Fruit fly (Drosophila melanogaster) whole organism, wandering third instar larva: Measurements from ENCODE around the gene Srp19.

ENCODE experiments used
- Abd-B ChIP-seq: fragments of >200 bp; optimal IDR thresholded peaks from 2 replicates; lab custom pipeline; 2017; ENCODE audit warnings: missing biosample characterization, missing genetic modification characterization
- CG9705 ChIP-seq: fragments of 200-800 bp; sonication (Bioruptor generic); optimal IDR thresholded peaks from 2 replicates; lab custom pipeline; 2018; ENCODE audit warnings: missing biosample characterization, mild to moderate bottlenecking, missing genetic modification characterization
- CrebA ChIP-seq: fragments of 200-800 bp; sonication (Bioruptor generic); optimal IDR thresholded peaks from 2 replicates; lab custom pipeline; 2016; ENCODE audit warnings: missing biosample characterization, mild to moderate bottlenecking, missing genetic modification characterization, borderline replicate concordance
- Dif ChIP-seq: fragments of 200-275, 200-300 bp; sonication (Bioruptor generic); optimal IDR thresholded peaks from 2 replicates; lab custom pipeline; 2018; ENCODE audit warnings: missing biosample characterization, missing genetic modification characterization; ENCODE audit not compliant: partially characterized antibody
- HLH106 ChIP-seq: fragments of 200-800 bp; optimal IDR thresholded peaks from 3 replicates; lab custom pipeline; 2019; ENCODE audit warnings: missing biosample characterization, mild to moderate bottlenecking, missing genetic modification characterization, moderate library complexity
- Hnf4 ChIP-seq: fragments of 200-800 bp; sonication (Bioruptor generic); optimal IDR thresholded peaks from 2 replicates; lab custom pipeline; 2016; ENCODE audit warnings: missing biosample characterization, mild to moderate bottlenecking, missing genetic modification characterization
- Hr78 ChIP-seq: fragments of >200 bp; optimal IDR thresholded peaks from 2 replicates; lab custom pipeline; 2017; ENCODE audit warnings: missing biosample characterization, missing genetic modification characterization
- Hr83 ChIP-seq: fragments of 200-300 bp; sonication (Bioruptor generic); optimal IDR thresholded peaks from 2 replicates; lab custom pipeline; 2016; ENCODE audit warnings: missing biosample characterization, mild to moderate bottlenecking, missing genetic modification characterization, moderate library complexity; ENCODE audit not compliant: poor library complexity, severe bottlenecking
- Jra ChIP-seq: sonication (Bioruptor generic); optimal IDR thresholded peaks from 2 replicates; lab custom pipeline; 2016; ENCODE audit warnings: missing biosample characterization, missing genetic modification characterization
- Mio ChIP-seq: sonication (Bioruptor generic); optimal IDR thresholded peaks from 2 replicates; lab custom pipeline; 2016; ENCODE audit warnings: missing biosample characterization, missing genetic modification characterization
- Myc ChIP-seq: fragments of >200 bp; optimal IDR thresholded peaks from 2 replicates; lab custom pipeline; 2017
- N ChIP-seq: fragments of >200 bp; optimal IDR thresholded peaks from 2 replicates; lab custom pipeline; 2018; ENCODE audit warnings: missing biosample characterization, missing external identifiers, missing genetic modification characterization
- OdsH ChIP-seq: fragments of 200-800 bp; sonication (Bioruptor generic); optimal IDR thresholded peaks from 2 replicates; lab custom pipeline; 2016; ENCODE audit warnings: missing biosample characterization, mild to moderate bottlenecking, missing genetic modification characterization
- Rel ChIP-seq, 2 experiments: fragments of 200-800 bp; sonication (Bioruptor generic) in 1 of 2; optimal IDR thresholded peaks; 2 replicates in 1 of 2; 3 replicates in 1 of 2; lab custom pipeline; 2016 to 2019; ENCODE audit warnings: mild to moderate bottlenecking in 2 of 2, missing biosample characterization in 2 of 2, missing genetic modification characterization in 2 of 2, moderate library complexity in 1 of 2
- Sp1 ChIP-seq: fragments of 200-800 bp; sonication (Bioruptor generic); optimal IDR thresholded peaks from 3 replicates; lab custom pipeline; 2019; ENCODE audit warnings: missing biosample characterization, mild to moderate bottlenecking, missing genetic modification characterization, moderate library complexity
- Vsx2 ChIP-seq: fragments of 200-300, 225-300 bp; sonication (Bioruptor generic); optimal IDR thresholded peaks from 2 replicates; lab custom pipeline; 2018; ENCODE audit warnings: missing biosample characterization, missing genetic modification characterization; ENCODE audit not compliant: partially characterized antibody
- br ChIP-seq: fragments of 200-800 bp; sonication (Bioruptor generic); optimal IDR thresholded peaks from 2 replicates; lab custom pipeline; 2016; ENCODE audit warnings: missing biosample characterization, missing genetic modification characterization
- dmrt93B ChIP-seq: fragments of 200-800 bp; sonication (Bioruptor generic); optimal IDR thresholded peaks from 2 replicates; lab custom pipeline; 2018; ENCODE audit warnings: missing biosample characterization, mild to moderate bottlenecking, missing genetic modification characterization
- foxo ChIP-seq, 2 experiments: fragments of 200-800 bp; sonication (Bioruptor generic); optimal IDR thresholded peaks; 2 replicates in 1 of 2; 3 replicates in 1 of 2; lab custom pipeline; 2016 to 2017; ENCODE audit warnings: missing biosample characterization in 2 of 2, missing genetic modification characterization in 2 of 2
- fru ChIP-seq: fragments of 200-800 bp; sonication (Bioruptor generic); optimal IDR thresholded peaks from 3 replicates; lab custom pipeline; 2016; ENCODE audit warnings: missing biosample characterization, mild to moderate bottlenecking, missing genetic modification characterization
- h ChIP-seq: fragments of 200-800 bp; sonication (Bioruptor generic); optimal IDR thresholded peaks from 3 replicates; lab custom pipeline; 2016; ENCODE audit warnings: missing biosample characterization, mild to moderate bottlenecking, missing genetic modification characterization
- psq ChIP-seq: fragments of 200-800 bp; sonication (Bioruptor generic); optimal IDR thresholded peaks from 3 replicates; lab custom pipeline; 2017; ENCODE audit warnings: missing biosample characterization, mild to moderate bottlenecking, missing genetic modification characterization, moderate library complexity
- rgr ChIP-seq: fragments of 200-800 bp; sonication (Bioruptor generic); optimal IDR thresholded peaks from 3 replicates; lab custom pipeline; 2016; ENCODE audit warnings: missing biosample characterization, mild to moderate bottlenecking, missing genetic modification characterization
- sage ChIP-seq: fragments of 200-800 bp; sonication (Bioruptor generic); optimal IDR thresholded peaks from 2 replicates; lab custom pipeline; 2016; ENCODE audit warnings: missing biosample characterization, mild to moderate bottlenecking, missing genetic modification characterization
- sv ChIP-seq: fragments of 200-800 bp; sonication (Bioruptor generic); optimal IDR thresholded peaks from 3 replicates; lab custom pipeline; 2016; ENCODE audit warnings: missing biosample characterization, missing genetic modification characterization
- tai ChIP-seq: sonication (Bioruptor generic); optimal IDR thresholded peaks from 2 replicates; lab custom pipeline; 2016; ENCODE audit warnings: missing biosample characterization, missing genetic modification characterization
- usp ChIP-seq: fragments of >200 bp; optimal IDR thresholded peaks from 2 replicates; lab custom pipeline; 2017; ENCODE audit warnings: missing biosample characterization, missing genetic modification characterization
- woc ChIP-seq: sonication (Bioruptor generic); optimal IDR thresholded peaks from 2 replicates; lab custom pipeline; 2016; ENCODE audit warnings: missing biosample characterization, mild to moderate bottlenecking, missing genetic modification characterization

Srp19 gene

dm6 chr3L:7369543-7369942 lies 21.7 kb upstream of the Srp19 start, which contains the start of gene akirin:
TSS of gene akirin (plus strand) at chr3L:7369843.
- no peak for TF ChIP-seq Dif (GFP tag; lab: Kevin White, UChicago)
- peak; percentile 4 for TF ChIP-seq Myc

- TF ChIP-seq sage (GFP tag; lab: Kevin White, UChicago) (peak; percentile 20), Hr83 (no peak)
- TF ChIP-seq, all 38 proteins: peak for 1
Observed at dm6 chr3L:7368934-7369333, 21.1 kb upstream of the Srp19 start, which contains the start of gene Sh3beta. TSS of gene Sh3beta (minus strand) at chr3L:7369260.

- TF ChIP-seq h (GFP tag; lab: Kevin White, UChicago) (peak; percentile 16), HLH106 (tag; lab: Kevin White, UChicago) (peak; percentile 33), Hnf4 (GFP tag; lab: Kevin White, UChicago) (peak; percentile 41), N (GFP tag; lab: Kevin White, UChicago) (no peak), rgr (peak; percentile 10), Dif (GFP tag; lab: Kevin White, UChicago) (no peak), foxo (GFP tag; optimal IDR thresholded peaks at IDR 0.05; lab: Kevin White, UChicago) (peak in 1 of 2 experiments; percentile 2), woc (peak; percentile 30), Jra (GFP tag; lab: Kevin White, UChicago) (peak; percentile 65), OdsH (GFP tag; lab: Kevin White, UChicago) (no peak), tai (GFP tag; lab: Kevin White, UChicago) (no peak), Vsx2 (GFP tag; lab: Kevin White, UChicago) (peak; percentile 97), CG9705 (no peak), fru (peak; percentile 34), CrebA (GFP tag; lab: Kevin White, UChicago) (no peak), Rel (GFP tag; optimal IDR thresholded peaks at IDR 0.05; lab: Kevin White, UChicago) (no peak), Rel (tag; optimal IDR thresholded peaks at IDR 0.05; lab: Kevin White, UChicago) (peak; percentile 81), Abd-B (GFP tag; lab: Kevin White, UChicago) (no peak), Sp1 (GFP tag; lab: Kevin White, UChicago) (peak; percentile 7), Mio (GFP tag; lab: Kevin White, UChicago) (no peak), sage (GFP tag; lab: Kevin White, UChicago) (peak; percentile 12)
Observed at dm6 chr3L:7367798-7368678, 20.2 kb upstream of the Srp19 start.

dm6 chr3L:7364717-7365278 lies 17.0 kb upstream of the Srp19 start:
- peak; percentile 7 for TF ChIP-seq psq (GFP tag; lab: Kevin White, UChicago)
- no peak for TF ChIP-seq sv (GFP tag; lab: Kevin White, UChicago)
- no peak for TF ChIP-seq dmrt93B (GFP tag; lab: Kevin White, UChicago)
- no peak for TF ChIP-seq Abd-B (GFP tag; lab: Kevin White, UChicago)
- no peak for TF ChIP-seq usp (GFP tag; lab: Kevin White, UChicago)
- TF ChIP-seq Hr78 (GFP tag; lab: Kevin White, UChicago), result no peak
- TF ChIP-seq Mio (GFP tag; lab: Kevin White, UChicago), result no peak
- no peak for TF ChIP-seq br
- no peak for TF ChIP-seq sage (GFP tag; lab: Kevin White, UChicago)
- TF ChIP-seq, all 38 proteins: peak for 1

DNA sequence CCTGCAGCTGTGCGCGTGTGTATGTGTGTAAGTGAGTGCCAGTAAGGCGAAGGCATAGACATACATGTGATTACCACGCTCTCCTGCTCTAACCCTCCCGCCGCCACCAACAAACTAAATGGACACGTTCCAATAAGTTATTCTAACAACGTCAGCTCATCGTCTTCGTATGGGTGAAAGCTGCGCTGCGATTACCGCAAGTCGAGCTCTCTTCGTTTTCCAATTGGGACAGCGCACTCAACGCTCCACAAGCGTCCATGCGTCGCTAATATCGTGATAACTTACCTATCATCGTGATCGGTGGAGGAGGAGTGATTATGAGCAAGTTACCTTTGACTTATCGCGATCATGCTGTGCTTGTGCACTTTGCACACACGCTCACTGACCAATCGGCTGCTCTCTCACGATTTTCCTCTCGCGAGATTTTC lies 13.3 kb upstream of the Srp19 start:
- TF ChIP-seq h (GFP tag; lab: Kevin White, UChicago), result peak; percentile 23
- no peak for TF ChIP-seq sv (GFP tag; lab: Kevin White, UChicago)
- TF ChIP-seq HLH106 (tag; lab: Kevin White, UChicago), result peak; percentile 8
